Fruit fly (Drosophila melanogaster) whole organism, embryonic: Measurements from ENCODE around the gene nbs.

Experiments used
- Adf1 ChIP-seq: fragments of 200-800 bp; sonication (Bioruptor generic); IDR thresholded peaks from 2 replicates; pipeline ENCODE4 v1.3.6; 2022; ENCODE audit warnings: missing biosample characterization, missing genetic modification characterization
- BEAF-32 ChIP-seq: fragments of 200-800 bp; sonication (Bioruptor generic); optimal IDR thresholded peaks from 3 replicates; lab custom pipeline; 2017; ENCODE audit warnings: missing biosample characterization, missing genetic modification characterization, mild to moderate bottlenecking, moderate library complexity, missing genetic modification reagents
- CG12769 ChIP-seq: fragments of 200-800 bp; sonication (Bioruptor generic); optimal IDR thresholded peaks from 2 replicates; lab custom pipeline; 2019; ENCODE audit warnings: missing biosample characterization, mild to moderate bottlenecking, missing genetic modification characterization, moderate library complexity
- CG14441 ChIP-seq: fragments of 200-800 bp; sonication (Bioruptor generic); IDR thresholded peaks from 2 replicates; pipeline ENCODE4 v1.3.6; 2022; ENCODE audit warnings: missing biosample characterization, missing genetic modification characterization
- CG17612 ChIP-seq: fragments of 200-800 bp; sonication (Bioruptor generic); IDR thresholded peaks from 2 replicates; pipeline ENCODE4 v1.3.6; 2022; ENCODE audit warnings: missing biosample characterization, missing genetic modification characterization
- CG17912 ChIP-seq: fragments of 200-800 bp; sonication (Bioruptor generic); optimal IDR thresholded peaks from 2 replicates; lab custom pipeline; 2018; ENCODE audit warnings: missing biosample characterization, mild to moderate bottlenecking, missing genetic modification characterization
- CG18011 ChIP-seq: fragments of 200-800 bp; sonication (Bioruptor generic); optimal IDR thresholded peaks from 2 replicates; lab custom pipeline; 2017; ENCODE audit warnings: missing biosample characterization, missing genetic modification characterization, mild to moderate bottlenecking, moderate library complexity, missing genotype
- CG18599 ChIP-seq: fragments of 200-800 bp; sonication (Bioruptor generic); optimal IDR thresholded peaks from 3 replicates; lab custom pipeline; 2017; ENCODE audit warnings: missing biosample characterization, missing genetic modification characterization, mild to moderate bottlenecking, moderate library complexity, missing genetic modification reagents
- CG18764 ChIP-seq: fragments of 200-800 bp; sonication (Bioruptor generic); optimal IDR thresholded peaks from 3 replicates; lab custom pipeline; 2016; ENCODE audit warnings: missing biosample characterization, missing genetic modification characterization
- CG3163 ChIP-seq: fragments of 200-800 bp; sonication (Bioruptor generic); optimal IDR thresholded peaks from 3 replicates; lab custom pipeline; 2016; ENCODE audit warnings: missing biosample characterization, missing genetic modification characterization
- CG3407 ChIP-seq: fragments of 200-800 bp; sonication (Bioruptor generic); optimal IDR thresholded peaks from 2 replicates; lab custom pipeline; 2018; ENCODE audit warnings: missing biosample characterization, mild to moderate bottlenecking, missing genetic modification characterization
- CG34224 ChIP-seq: fragments of 200-800 bp; sonication (Bioruptor generic); IDR thresholded peaks from 3 replicates; pipeline ENCODE4 v1.3.6; 2022; ENCODE audit warnings: missing biosample characterization, missing genetic modification characterization; ENCODE audit not compliant: partially characterized antibody
- CG34376 ChIP-seq: fragments of 200-800 bp; sonication (Bioruptor generic); optimal IDR thresholded peaks from 2 replicates; lab custom pipeline; 2018; ENCODE audit warnings: missing biosample characterization, mild to moderate bottlenecking, missing genetic modification characterization
- CG42726 ChIP-seq: fragments of 200-800 bp; sonication (Bioruptor generic); IDR thresholded peaks from 2 replicates; pipeline ENCODE4 v1.3.6; 2022; ENCODE audit warnings: missing biosample characterization, missing genetic modification characterization; ENCODE audit not compliant: partially characterized antibody
- CG4282 ChIP-seq: fragments of 200-800 bp; sonication (Bioruptor generic); optimal IDR thresholded peaks from 2 replicates; lab custom pipeline; 2016; ENCODE audit warnings: missing biosample characterization, missing genetic modification characterization
- CG4360 ChIP-seq: fragments of 200-800 bp; sonication (Bioruptor generic); IDR thresholded peaks from 2 replicates; pipeline ENCODE4 v1.3.6; 2022; ENCODE audit warnings: missing biosample characterization, missing genetic modification characterization
- CG4854 ChIP-seq: fragments of 200-800 bp; sonication (Bioruptor generic); optimal IDR thresholded peaks from 2 replicates; lab custom pipeline; 2016; ENCODE audit warnings: missing biosample characterization, missing genetic modification characterization, inconsistent platforms
- CG5245 ChIP-seq: fragments of 200-800 bp; sonication (Bioruptor generic); optimal IDR thresholded peaks from 3 replicates; lab custom pipeline; 2016; ENCODE audit warnings: missing biosample characterization, missing genetic modification characterization
- CG6272 ChIP-seq: fragments of 200-800 bp; sonication (Bioruptor generic); IDR thresholded peaks from 2 replicates; pipeline ENCODE4 v1.3.6; 2022; ENCODE audit warnings: missing biosample characterization, missing genetic modification characterization
- CG9215 ChIP-seq: fragments of 200-800 bp; sonication (Bioruptor generic); IDR thresholded peaks from 2 replicates; pipeline ENCODE4 v1.3.6; 2022; ENCODE audit warnings: missing biosample characterization, missing genetic modification characterization
- CG9609 ChIP-seq: fragments of 200-800 bp; sonication (Bioruptor generic); optimal IDR thresholded peaks from 3 replicates; lab custom pipeline; 2016; ENCODE audit warnings: missing biosample characterization, missing genetic modification characterization
- CHES-1-like ChIP-seq: fragments of 200-800 bp; sonication (Bioruptor generic); optimal IDR thresholded peaks from 2 replicates; lab custom pipeline; 2016; ENCODE audit warnings: missing biosample characterization, missing genetic modification characterization
- Dip2 ChIP-seq: fragments of 200-800 bp; sonication (Bioruptor generic); IDR thresholded peaks from 2 replicates; pipeline ENCODE4 v1.3.6; 2022; ENCODE audit warnings: missing biosample characterization, missing genetic modification characterization
- HmgZ ChIP-seq: fragments of 200-800 bp; sonication (Bioruptor generic); optimal IDR thresholded peaks from 2 replicates; lab custom pipeline; 2018; ENCODE audit warnings: missing biosample characterization, mild to moderate bottlenecking, missing genetic modification characterization
- MBD-R2 ChIP-seq: fragments of 200-800 bp; sonication (Bioruptor generic); IDR thresholded peaks from 2 replicates; pipeline ENCODE4 v1.3.6; 2022; ENCODE audit warnings: missing biosample characterization, missing genetic modification characterization
- Mad ChIP-seq: fragments of 200-800 bp; sonication (Bioruptor generic); optimal IDR thresholded peaks from 2 replicates; lab custom pipeline; 2016; ENCODE audit warnings: missing biosample characterization, missing genetic modification characterization
- NC2β ChIP-seq: fragments of 200-800 bp; sonication (Bioruptor generic); optimal IDR thresholded peaks from 2 replicates; lab custom pipeline; 2016; ENCODE audit warnings: missing biosample characterization, missing genetic modification characterization
- Nf-YA ChIP-seq: fragments of 200-800 bp; sonication (Bioruptor generic); IDR thresholded peaks from 2 replicates; pipeline ENCODE4 v1.3.6; 2022; ENCODE audit warnings: missing biosample characterization, missing genetic modification characterization
- Optix ChIP-seq: fragments of 200-800 bp; sonication (Bioruptor generic); IDR thresholded peaks from 3 replicates; pipeline ENCODE4 v1.3.6; 2022; ENCODE audit warnings: missing biosample characterization, missing genetic modification characterization
- Trl ChIP-seq, 3 experiments: fragments of >200 bp in 2 of 3; fragments of 200-800 bp in 1 of 3; sonication (Bioruptor generic) in 1 of 3; optimal IDR thresholded peaks; 2 replicates in 1 of 3; 3 replicates in 2 of 3; lab custom pipeline; 2016 to 2017; ENCODE audit warnings: missing biosample characterization in 1 of 3, missing genetic modification characterization in 1 of 3
- ara ChIP-seq: fragments of 200-800 bp; sonication (Bioruptor generic); IDR thresholded peaks from 2 replicates; pipeline ENCODE4 v1.3.6; 2022; ENCODE audit warnings: missing biosample characterization, missing genetic modification characterization
- bigmax ChIP-seq: fragments of 200-800 bp; sonication (Bioruptor generic); optimal IDR thresholded peaks from 2 replicates; lab custom pipeline; 2018; ENCODE audit warnings: missing biosample characterization, mild to moderate bottlenecking, missing genetic modification characterization
- br ChIP-seq: fragments of >200 bp; optimal IDR thresholded peaks from 2 replicates; lab custom pipeline; 2017
- ci ChIP-seq: fragments of 200-800 bp; sonication (Bioruptor generic); IDR thresholded peaks from 3 replicates; pipeline ENCODE4 v1.3.6; 2022; ENCODE audit warnings: missing biosample characterization, missing genetic modification characterization
- corto ChIP-seq: fragments of 200-800 bp; sonication (Bioruptor generic); optimal IDR thresholded peaks from 2 replicates; lab custom pipeline; 2016; ENCODE audit warnings: missing biosample characterization, mild to moderate bottlenecking, missing genetic modification characterization, moderate library complexity
- crol ChIP-seq: fragments of 200-800 bp; sonication (Bioruptor generic); IDR thresholded peaks from 2 replicates; pipeline ENCODE4 v1.3.6; 2022; ENCODE audit warnings: missing biosample characterization, missing genetic modification characterization
- da ChIP-seq: fragments of 200-800 bp; sonication (Bioruptor generic); optimal IDR thresholded peaks from 2 replicates; lab custom pipeline; 2016; ENCODE audit warnings: missing biosample characterization, missing genetic modification characterization
- dan ChIP-seq: fragments of 200-800 bp; sonication (Bioruptor generic); IDR thresholded peaks from 2 replicates; pipeline ENCODE4 v1.3.6; 2022; ENCODE audit warnings: missing biosample characterization, missing genetic modification characterization
- dimm ChIP-seq: fragments of 200-800 bp; sonication (Bioruptor generic); IDR thresholded peaks from 2 replicates; pipeline ENCODE4 v1.3.6; 2022; ENCODE audit warnings: missing biosample characterization, missing genetic modification characterization
- hbn ChIP-seq: fragments of 200-800 bp; sonication (Bioruptor generic); IDR thresholded peaks from 2 replicates; pipeline ENCODE4 v1.3.6; 2022; ENCODE audit warnings: missing biosample characterization, missing genetic modification characterization; ENCODE audit not compliant: partially characterized antibody
- lab ChIP-seq: fragments of 200-800 bp; sonication (Bioruptor generic); optimal IDR thresholded peaks from 3 replicates; lab custom pipeline; 2017; ENCODE audit warnings: missing biosample characterization, missing genetic modification characterization, mild to moderate bottlenecking, moderate library complexity, missing genetic modification reagents
- mirr ChIP-seq: fragments of 200-800 bp; sonication (Bioruptor generic); optimal IDR thresholded peaks from 3 replicates; lab custom pipeline; 2018; ENCODE audit warnings: missing biosample characterization, mild to moderate bottlenecking, missing genetic modification characterization
- pho ChIP-seq: fragments of 200-800 bp; sonication (Bioruptor generic); optimal IDR thresholded peaks from 2 replicates; lab custom pipeline; 2016; ENCODE audit warnings: missing biosample characterization, missing genetic modification characterization
- sd ChIP-seq: fragments of 200-800 bp; sonication (Bioruptor generic); optimal IDR thresholded peaks from 3 replicates; lab custom pipeline; 2018; ENCODE audit warnings: missing biosample characterization, mild to moderate bottlenecking, missing genetic modification characterization, moderate library complexity
- tna ChIP-seq: fragments of 200-800 bp; sonication (Bioruptor generic); IDR thresholded peaks from 2 replicates; pipeline ENCODE4 v1.3.6; 2022; ENCODE audit warnings: missing biosample characterization, missing genetic modification characterization; ENCODE audit not compliant: partially characterized antibody
- vnd ChIP-seq: fragments of 200-800 bp; sonication (Bioruptor generic); IDR thresholded peaks from 3 replicates; pipeline ENCODE4 v1.3.6; 2022; ENCODE audit warnings: missing biosample characterization, missing genetic modification characterization; ENCODE audit not compliant: partially characterized antibody
- yki ChIP-seq: fragments of >200 bp; optimal IDR thresholded peaks from 3 replicates; lab custom pipeline; 2018
- z ChIP-seq: fragments of 200-800 bp; sonication (Bioruptor generic); IDR thresholded peaks from 3 replicates; pipeline ENCODE4 v1.3.6; 2022; ENCODE audit warnings: missing biosample characterization, missing genetic modification characterization
- zen2 ChIP-seq: fragments of 200-800 bp; sonication (Bioruptor generic); IDR thresholded peaks from 3 replicates; pipeline ENCODE4 v1.3.6; 2022; ENCODE audit warnings: missing biosample characterization, missing genetic modification characterization; ENCODE audit not compliant: partially characterized antibody

The nbs gene

DNA sequence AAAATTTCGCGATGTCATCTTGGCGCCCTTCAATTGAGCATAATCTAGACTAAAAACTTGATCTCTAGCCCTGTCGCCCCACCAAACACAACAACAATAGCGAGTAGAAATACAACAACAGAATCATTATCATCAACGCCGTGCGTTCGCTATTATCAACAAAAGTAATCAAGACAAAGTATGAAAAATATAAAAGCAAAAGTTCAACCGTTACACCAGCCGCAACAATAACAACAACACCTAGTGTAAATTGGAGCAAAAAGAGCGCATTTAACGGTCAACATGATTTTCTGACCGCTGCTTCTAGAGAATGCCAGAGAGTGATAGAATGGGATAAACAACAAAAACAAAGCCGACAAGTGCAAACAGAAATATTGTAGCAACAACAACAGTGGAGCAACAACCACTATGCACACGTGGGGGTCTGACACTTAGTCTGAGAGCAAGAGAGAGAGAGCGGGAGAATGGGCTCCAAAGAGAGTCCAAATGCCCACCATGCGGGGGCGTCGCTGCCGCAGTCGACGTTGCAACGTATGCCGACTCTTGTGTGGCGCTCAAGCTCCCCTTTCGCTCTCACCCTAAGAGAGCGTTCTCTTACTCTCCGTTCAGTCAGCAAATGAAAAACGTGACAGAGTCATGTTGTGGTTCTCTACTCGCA, 30.6 kb downstream of the nbs start (continued):
- TF ChIP-seq ara (GFP tag; lab: Robert Waterston, UW): 0 out of 2 replicates have a peak, but pooled peaks have one; percentile 19
- TF ChIP-seq CG12769 (tag; lab: Kevin White, UChicago): peak; percentile 48
- TF ChIP-seq bigmax (GFP tag; lab: Kevin White, UChicago): peak; percentile 10
- TF ChIP-seq zen2: peak; percentile 84
- peak; percentile 98 for TF ChIP-seq CG3163 (GFP tag; lab: Kevin White, UChicago)
- peak; percentile 73 for TF ChIP-seq CG34224 (GFP tag; lab: Robert Waterston, UW)
- peak; percentile 98 for TF ChIP-seq CG4360
- peak; percentile 64 for TF ChIP-seq hbn (GFP tag; lab: Robert Waterston, UW)
- no peak for TF ChIP-seq Mad
- TF ChIP-seq tna (GFP tag; lab: Robert Waterston, UW): peak; percentile 27; the same call in 1 of the 2 replicates
- TF ChIP-seq CG17912 (GFP tag; lab: Kevin White, UChicago): peak; percentile 11
- TF ChIP-seq Trl (optimal IDR thresholded peaks at IDR 0.05; lab: Kevin White, UChicago): peak; percentile 98 to 100
- TF ChIP-seq Trl (GFP tag; optimal IDR thresholded peaks at IDR 0.05; lab: Kevin White, UChicago): no peak
- peak; percentile 31; the same call in 1 of the 2 replicates for TF ChIP-seq CG14441 (GFP tag; lab: Robert Waterston, UW)
- TF ChIP-seq CG18011: peak; percentile 66
- TF ChIP-seq CG3407 (GFP tag; lab: Kevin White, UChicago): peak; percentile 7
- TF ChIP-seq ci (GFP tag; lab: Robert Waterston, UW): peak; percentile 53; the same call in 1 of the 3 replicates
- peak; percentile 27 for TF ChIP-seq sd (tag; lab: Kevin White, UChicago)

DNA sequence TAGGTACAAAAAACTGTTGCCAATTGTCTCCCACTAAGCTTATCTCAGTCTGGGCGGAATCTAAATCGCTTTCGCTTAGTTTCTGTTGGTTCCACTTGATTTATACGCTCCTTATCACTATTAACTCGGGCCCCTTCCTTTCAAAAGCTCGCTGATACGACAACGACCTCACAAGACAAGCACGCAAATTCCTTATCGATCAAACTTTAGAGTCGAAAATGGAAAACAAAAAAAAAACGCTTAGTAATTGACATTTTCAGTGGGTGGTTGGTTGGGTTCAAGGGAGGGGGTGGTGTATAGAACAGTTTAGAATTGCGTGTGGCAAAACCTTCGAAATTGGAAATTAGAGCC, 31.5 kb downstream of the nbs start:
- no peak for TF ChIP-seq CHES-1-like
- TF ChIP-seq BEAF-32 (GFP tag; lab: Kevin White, UChicago): no peak
- no peak for TF ChIP-seq Dip2
- no peak for TF ChIP-seq corto
- TF ChIP-seq br (lab: Kevin White, UChicago): no peak
- TF ChIP-seq CG5245: no peak
- no peak for TF ChIP-seq yki
- TF ChIP-seq pho (GFP tag; lab: Kevin White, UChicago): no peak
- no peak for TF ChIP-seq hbn (GFP tag; lab: Robert Waterston, UW)
- peak; percentile 93 for TF ChIP-seq CG34376 (GFP tag; lab: Kevin White, UChicago)
- TF ChIP-seq Adf1 (GFP tag; lab: Robert Waterston, UW): peak; percentile 4; the same call in 1 of the 2 replicates
- TF ChIP-seq MBD-R2 (GFP tag; lab: Robert Waterston, UW): 0 out of 2 replicates have a peak, but pooled peaks have one; percentile 5
- TF ChIP-seq CG9215 (GFP tag; lab: Robert Waterston, UW): no peak
- no peak for TF ChIP-seq CG4854 (GFP tag; lab: Kevin White, UChicago)
- no peak for TF ChIP-seq CG4282 (GFP tag; lab: Kevin White, UChicago)
- peak; percentile 63 for TF ChIP-seq lab (GFP tag; lab: Kevin White, UChicago)
- TF ChIP-seq CG18599: peak; percentile 27
- TF ChIP-seq crol: no peak
- TF ChIP-seq vnd (GFP tag; lab: Robert Waterston, UW): no peak
- peak; percentile 89 for TF ChIP-seq mirr (GFP tag; lab: Kevin White, UChicago)
- TF ChIP-seq CG18764 (GFP tag; lab: Kevin White, UChicago): no peak
- TF ChIP-seq CG9609: no peak
- TF ChIP-seq CG6272 (GFP tag; lab: Robert Waterston, UW): no peak
- TF ChIP-seq dimm: no peak
- no peak for TF ChIP-seq Nf-YA (GFP tag; lab: Robert Waterston, UW)
- no peak for TF ChIP-seq CG17612 (GFP tag; lab: Robert Waterston, UW)
- no peak for TF ChIP-seq dan (GFP tag; lab: Robert Waterston, UW)
- no peak for TF ChIP-seq CG34224 (GFP tag; lab: Robert Waterston, UW)
- TF ChIP-seq da: no peak
- no peak for TF ChIP-seq z (GFP tag; lab: Robert Waterston, UW)
- no peak for TF ChIP-seq CG42726 (GFP tag; lab: Robert Waterston, UW)
- TF ChIP-seq Optix (GFP tag; lab: Robert Waterston, UW): no peak
- peak; percentile 53 for TF ChIP-seq HmgZ (tag; lab: Kevin White, UChicago)
- TF ChIP-seq CG3407 (GFP tag; lab: Kevin White, UChicago): no peak
- no peak for TF ChIP-seq NC2β (GFP tag; lab: Kevin White, UChicago)
